ENCODE assay signal across 6 worm cellular contexts in the genomic region with DNA sequence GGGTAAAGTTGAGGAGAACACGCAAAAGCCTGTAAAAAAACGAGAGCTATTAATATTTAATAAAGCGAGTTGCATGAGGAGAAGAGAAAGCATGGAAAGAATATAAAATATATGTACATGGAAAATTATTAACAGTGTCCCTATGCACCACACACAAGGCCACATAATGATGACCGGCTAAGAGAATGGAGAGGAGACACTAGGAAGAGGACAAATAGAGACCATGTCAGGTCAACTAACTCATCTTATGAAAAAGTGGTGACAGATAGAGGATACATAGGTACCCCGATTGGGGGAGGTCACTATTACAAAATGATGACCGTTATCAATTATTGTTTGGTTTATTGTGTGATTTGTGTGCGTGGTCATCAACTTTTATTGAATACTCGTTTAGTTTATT.
TF ChIP-seq lines count a peak whose summit lies in the region.

TSS of gene fzr-1 (minus strand) at position 29 of the 400 bp plus-strand sequence.

TF ChIP-seq in whole organism, L2 larva, 48 proteins besides CTCF, POLR2A, EP300 and RAD21:
- TF ChIP-seq gmeb-1 (tag; optimal IDR thresholded peaks at IDR 0.05; lab: Kevin White, UChicago) (no peak), R02D3.7 (tag; optimal IDR thresholded peaks at IDR 0.05; lab: Kevin White, UChicago) (no peak), fos-1 (tag; optimal IDR thresholded peaks at IDR 0.05; lab: Kevin White, UChicago) (peak; percentile 11), egl-27 (tag; optimal IDR thresholded peaks at IDR 0.05; lab: Kevin White, UChicago) (no peak), mbf-1 (tag; optimal IDR thresholded peaks at IDR 0.05; lab: Kevin White, UChicago) (no peak), F13H6.1 (tag; optimal IDR thresholded peaks at IDR 0.05; lab: Kevin White, UChicago) (no peak)

TF ChIP-seq in whole organism, L3 larva, 47 proteins besides CTCF, POLR2A, EP300 and RAD21:
- TF ChIP-seq nhr-77 (tag; optimal IDR thresholded peaks at IDR 0.05; lab: Kevin White, UChicago) (no peak), nhr-23 (tag; optimal IDR thresholded peaks at IDR 0.05; lab: Kevin White, UChicago) (peak; percentile 24), nhr-12 (tag; optimal IDR thresholded peaks at IDR 0.05; lab: Kevin White, UChicago) (no peak), lin-39 (tag; optimal IDR thresholded peaks at IDR 0.05; lab: Kevin White, UChicago) (no peak)

TF ChIP-seq in whole organism, L4 larva, 104 proteins besides CTCF, POLR2A, EP300 and RAD21:
- no peak for TF ChIP-seq daf-16 (GFP tag; optimal IDR thresholded peaks at IDR 0.05; lab: Kevin White, UChicago)
- TF ChIP-seq daf-16 (tag; optimal IDR thresholded peaks at IDR 0.05; lab: Kevin White, UChicago): peak; percentile 16
- no peak for TF ChIP-seq egl-27 (tag; optimal IDR thresholded peaks at IDR 0.05; lab: Kevin White, UChicago)
- peak; percentile 50 for TF ChIP-seq nhr-28 (tag; optimal IDR thresholded peaks at IDR 0.05; lab: Kevin White, UChicago)

TF ChIP-seq in whole organism, early embryonic, 17 proteins besides CTCF, POLR2A, EP300 and RAD21:
- no peak for TF ChIP-seq pes-1 (GFP tag; IDR thresholded peaks at IDR 0.05; lab: Robert Waterston, UW)
- TF ChIP-seq aly-1 (tag; optimal IDR thresholded peaks at IDR 0.05; lab: Kevin White, UChicago): no peak
- no peak for TF ChIP-seq F13C5.2 (tag; optimal IDR thresholded peaks at IDR 0.05; lab: Kevin White, UChicago)
- 0 out of 2 replicates have a peak, but pooled peaks have one; percentile 16 for TF ChIP-seq flt-1 (GFP tag; IDR thresholded peaks at IDR 0.05; lab: Robert Waterston, UW)
- TF ChIP-seq ama-1 (optimal IDR thresholded peaks at IDR 0.05; lab: Kevin White, UChicago): no peak
- TF ChIP-seq ceh-13 (GFP tag; optimal IDR thresholded peaks at IDR 0.05; lab: Kevin White, UChicago): no peak
- 0 out of 2 replicates have a peak, but pooled peaks have one; percentile 10 for TF ChIP-seq tbx-37 (GFP tag; conservative IDR thresholded peaks at IDR 0.05; lab: Robert Waterston, UW)

TF ChIP-seq in whole organism, late embryonic, 69 proteins besides CTCF, POLR2A, EP300 and RAD21:
- TF ChIP-seq sox-4 (tag; optimal IDR thresholded peaks at IDR 0.05; lab: Kevin White, UChicago) (no peak), elt-2 (tag; optimal IDR thresholded peaks at IDR 0.05; lab: Kevin White, UChicago) (peak; percentile 16)

TF ChIP-seq in whole organism, mixed stage, embryonic, 35 proteins besides CTCF, POLR2A, EP300 and RAD21:
- TF ChIP-seq blmp-1 (tag; optimal IDR thresholded peaks at IDR 0.05; lab: Kevin White, UChicago): no peak
- TF ChIP-seq nhr-28 (tag; optimal IDR thresholded peaks at IDR 0.05; lab: Kevin White, UChicago): no peak
- no peak for TF ChIP-seq ces-1 (GFP tag; optimal IDR thresholded peaks at IDR 0.05; lab: Kevin White, UChicago)
- TF ChIP-seq unc-62 (GFP tag; optimal IDR thresholded peaks at IDR 0.05; lab: Kevin White, UChicago): no peak
- no peak for TF ChIP-seq bed-3 (GFP tag; optimal IDR thresholded peaks at IDR 0.05; lab: Kevin White, UChicago)
- no peak for TF ChIP-seq pha-4 (tag; optimal IDR thresholded peaks at IDR 0.05; lab: Kevin White, UChicago)
- peak; percentile 94 for TF ChIP-seq nhr-2 (tag; optimal IDR thresholded peaks at IDR 0.05; lab: Kevin White, UChicago)
